Fruit fly (Drosophila melanogaster): ENCODE data around the gene PIG-P.

The PIG-P gene

dm6 chr3R:26020244-26021171, 37.5 kb downstream of the PIG-P start (continued):
- TF ChIP-seq usp (GFP tag; optimal IDR thresholded peaks at IDR 0.05) = no peak
- TF ChIP-seq CG17829 (tag; optimal IDR thresholded peaks at IDR 0.05) = peak; percentile 58
- peak; percentile 64 for TF ChIP-seq bcd (GFP tag; optimal IDR thresholded peaks at IDR 0.05)
- TF ChIP-seq Hey (tag; optimal IDR thresholded peaks at IDR 0.05) = no peak
- TF ChIP-seq CG32532 (GFP tag; IDR thresholded peaks at IDR 0.05) = peak; percentile 45
- peak; percentile 1 for TF ChIP-seq fd3F (GFP tag; optimal IDR thresholded peaks at IDR 0.05)
- TF ChIP-seq Hmr (GFP tag; optimal IDR thresholded peaks at IDR 0.05) = peak; percentile 14
- TF ChIP-seq ci (GFP tag; IDR thresholded peaks at IDR 0.05) = peak; percentile 51; the same call in 1 of the 3 replicates
- TF ChIP-seq CG14050 (GFP tag; IDR thresholded peaks at IDR 0.05) = peak; percentile 39; the same call in 2 of the 3 replicates
- TF ChIP-seq mld (GFP tag; IDR thresholded peaks at IDR 0.05; ENCODE audit: partially characterized antibody) = no peak
- TF ChIP-seq Lhr (GFP tag; optimal IDR thresholded peaks at IDR 0.05) = no peak
- TF ChIP-seq Opbp (GFP tag; IDR thresholded peaks at IDR 0.05; ENCODE audit: partially characterized antibody) = no peak
- no peak for TF ChIP-seq maf-S (GFP tag; optimal IDR thresholded peaks at IDR 0.05)
- peak; percentile 31; the same call in 1 of the 2 replicates for TF ChIP-seq ato (GFP tag; IDR thresholded peaks at IDR 0.05; ENCODE audit: partially characterized antibody)
- TF ChIP-seq CG42726 (GFP tag; IDR thresholded peaks at IDR 0.05; ENCODE audit: partially characterized antibody) = no peak
- no peak for TF ChIP-seq luna (GFP tag; optimal IDR thresholded peaks at IDR 0.05)
- TF ChIP-seq Rx (GFP tag; IDR thresholded peaks at IDR 0.05) = no peak; the same call in 1 of the 2 replicates
- no peak for TF ChIP-seq Elba2 (GFP tag; optimal IDR thresholded peaks at IDR 0.05)
- TF ChIP-seq CG12391 (tag; optimal IDR thresholded peaks at IDR 0.05) = peak; percentile 83
- TF ChIP-seq CG32772 (GFP tag; IDR thresholded peaks at IDR 0.05) = peak; percentile 70
- TF ChIP-seq CG17612 (GFP tag; IDR thresholded peaks at IDR 0.05) = no peak
- TF ChIP-seq CG10979 (tag; optimal IDR thresholded peaks at IDR 0.05) = peak; percentile 84
- TF ChIP-seq Spps (tag; optimal IDR thresholded peaks at IDR 0.05) = peak; percentile 59
- peak; percentile 22 for TF ChIP-seq Abd-B (GFP tag; optimal IDR thresholded peaks at IDR 0.05)
- no peak for TF ChIP-seq kay (GFP tag; optimal IDR thresholded peaks at IDR 0.05)
- no peak for TF ChIP-seq CG31388 (GFP tag; optimal IDR thresholded peaks at IDR 0.05)
- TF ChIP-seq Bdp1 (GFP tag; optimal IDR thresholded peaks at IDR 0.05) = no peak
- TF ChIP-seq CG8924 (tag; optimal IDR thresholded peaks at IDR 0.05) = peak; percentile 48
- no peak for TF ChIP-seq NC2β (GFP tag; optimal IDR thresholded peaks at IDR 0.05)
- TF ChIP-seq CG10366 (GFP tag; IDR thresholded peaks at IDR 0.05) = peak; percentile 63
- TF ChIP-seq ttk (GFP tag; IDR thresholded peaks at IDR 0.05) = peak; percentile 54; the same call in 1 of the 2 replicates
- TF ChIP-seq wek (GFP tag; optimal IDR thresholded peaks at IDR 0.05) = no peak
- 0 out of 2 replicates have a peak, but pooled peaks have one; percentile 33 for TF ChIP-seq ap (GFP tag; IDR thresholded peaks at IDR 0.05)
- peak; percentile 8; the same call in 1 of the 2 replicates for TF ChIP-seq chm (GFP tag; IDR thresholded peaks at IDR 0.05)
- TF ChIP-seq gsb-n (tag; optimal IDR thresholded peaks at IDR 0.05) = peak; percentile 58
- TF ChIP-seq CG7928 (GFP tag; optimal IDR thresholded peaks at IDR 0.05) = no peak
- peak; percentile 14 for TF ChIP-seq cato (GFP tag; optimal IDR thresholded peaks at IDR 0.05; ENCODE audit: borderline replicate concordance)
- TF ChIP-seq phol (tag; optimal IDR thresholded peaks at IDR 0.05) = peak; percentile 82
- TF ChIP-seq Nf-YB (GFP tag; optimal IDR thresholded peaks at IDR 0.05) = peak; percentile 98
- TF ChIP-seq Bgb (GFP tag; IDR thresholded peaks at IDR 0.05; ENCODE audit: partially characterized antibody) = peak; percentile 33; the same call in 1 of the 2 replicates
- peak; percentile 54 for TF ChIP-seq CG1603 (tag; optimal IDR thresholded peaks at IDR 0.05)
- TF ChIP-seq jigr1 (GFP tag; IDR thresholded peaks at IDR 0.05) = no peak
- peak; percentile 91 for TF ChIP-seq pros (GFP tag; optimal IDR thresholded peaks at IDR 0.05)
- TF ChIP-seq CG10267 (tag; optimal IDR thresholded peaks at IDR 0.05) = peak; percentile 67
- TF ChIP-seq CG4820 (GFP tag; optimal IDR thresholded peaks at IDR 0.05) = peak; percentile 56
- no peak for TF ChIP-seq CG43689 (GFP tag; IDR thresholded peaks at IDR 0.05)
- TF ChIP-seq Hr51 (GFP tag; optimal IDR thresholded peaks at IDR 0.05) = peak in 1 of 2 experiments; percentile 82

Measured in whole organism, embryonic.